Fruit fly (Drosophila melanogaster): ENCODE results near the gene Octbeta1R.

The Octbeta1R gene

dm6 chr3R:22526353-22526907 is 29.4 kb downstream of the Octbeta1R start (continued):
- TF ChIP-seq CG2129 (GFP tag; IDR thresholded peaks at IDR 0.05; ENCODE audit: partially characterized antibody) (no peak), CG30403 (GFP tag; optimal IDR thresholded peaks at IDR 0.05) (peak; percentile 37), Hr3 (GFP tag; optimal IDR thresholded peaks at IDR 0.05) (no peak), Dip2 (GFP tag; IDR thresholded peaks at IDR 0.05) (no peak), CG6765 (GFP tag; optimal IDR thresholded peaks at IDR 0.05) (no peak), az2 (GFP tag; optimal IDR thresholded peaks at IDR 0.05) (peak; percentile 2), Sin3A (optimal IDR thresholded peaks at IDR 0.05) (no peak), eve (GFP tag; optimal IDR thresholded peaks at IDR 0.05) (no peak), CG6654 (GFP tag; optimal IDR thresholded peaks at IDR 0.05) (no peak), Camta (GFP tag; optimal IDR thresholded peaks at IDR 0.05) (peak; percentile 3), toy (GFP tag; IDR thresholded peaks at IDR 0.05) (no peak), CG2678 (tag; optimal IDR thresholded peaks at IDR 0.05) (peak; percentile 55), CG17186 (GFP tag; optimal IDR thresholded peaks at IDR 0.05) (no peak), sisA (GFP tag; IDR thresholded peaks at IDR 0.05) (0 out of 2 replicates have a peak, but pooled peaks have one; percentile 7), CG1647 (GFP tag; optimal IDR thresholded peaks at IDR 0.05) (no peak), CG8290 (GFP tag; optimal IDR thresholded peaks at IDR 0.05) (no peak), CG8290 (tag; optimal IDR thresholded peaks at IDR 0.05) (peak in 1 of 2 experiments; percentile 42), dm (GFP tag; optimal IDR thresholded peaks at IDR 0.05) (no peak), stc (GFP tag; IDR thresholded peaks at IDR 0.05) (no peak), CG7372 (GFP tag; IDR thresholded peaks at IDR 0.05) (peak; percentile 7; the same call in 1 of the 2 replicates), CG5180 (GFP tag; optimal IDR thresholded peaks at IDR 0.05) (peak; percentile 18), CrebB (tag; optimal IDR thresholded peaks at IDR 0.05) (no peak), CG6689 (GFP tag; IDR thresholded peaks at IDR 0.05) (peak; percentile 18; the same call in 1 of the 2 replicates), CHES-1-like (GFP tag; optimal IDR thresholded peaks at IDR 0.05) (no peak), MTF-1 (GFP tag; optimal IDR thresholded peaks at IDR 0.05; ENCODE audit: borderline replicate concordance) (no peak), klu (GFP tag; IDR thresholded peaks at IDR 0.05) (no peak), pnt (GFP tag; optimal IDR thresholded peaks at IDR 0.05) (no peak), amos (GFP tag; IDR thresholded peaks at IDR 0.05; ENCODE audit: partially characterized antibody) (no peak), CG13296 (GFP tag; optimal IDR thresholded peaks at IDR 0.05) (no peak), CG8765 (GFP tag; IDR thresholded peaks at IDR 0.05) (0 out of 2 replicates have a peak, but pooled peaks have one; percentile 34), CG13287 (GFP tag; IDR thresholded peaks at IDR 0.05; ENCODE audit: partially characterized antibody) (no peak), salm (tag; optimal IDR thresholded peaks at IDR 0.05) (no peak), hkb (optimal IDR thresholded peaks at IDR 0.05) (no peak), hkb (GFP tag; IDR thresholded peaks at IDR 0.05) (0 out of 2 replicates have a peak, but pooled peaks have one; percentile 21), lmd (GFP tag; IDR thresholded peaks at IDR 0.05) (no peak), CG2712 (tag; optimal IDR thresholded peaks at IDR 0.05) (peak; percentile 12), crol (GFP tag; IDR thresholded peaks at IDR 0.05) (peak; percentile 85), CG3995 (GFP tag; optimal IDR thresholded peaks at IDR 0.05) (no peak), CG17359 (tag; optimal IDR thresholded peaks at IDR 0.05) (no peak), CG4707 (GFP tag; optimal IDR thresholded peaks at IDR 0.05) (no peak), CG7745 (tag; optimal IDR thresholded peaks at IDR 0.05) (no peak), CG34422 (GFP tag; IDR thresholded peaks at IDR 0.05) (no peak), CG18619 (GFP tag; optimal IDR thresholded peaks at IDR 0.05) (no peak), Hr51 (GFP tag; optimal IDR thresholded peaks at IDR 0.05) (peak in 1 of 2 experiments; percentile 22), CTCF (GFP tag; optimal IDR thresholded peaks at IDR 0.05) (no peak), HHEX (GFP tag; optimal IDR thresholded peaks at IDR 0.05) (no peak), Aef1 (GFP tag; IDR thresholded peaks at IDR 0.05) (no peak), Dip3 (GFP tag; optimal IDR thresholded peaks at IDR 0.05) (no peak), CG8478 (optimal IDR thresholded peaks at IDR 0.05) (no peak), scrt (GFP tag; optimal IDR thresholded peaks at IDR 0.05) (no peak), grau (tag; optimal IDR thresholded peaks at IDR 0.05) (no peak), CG31224 (GFP tag; IDR thresholded peaks at IDR 0.05) (no peak), MBD-R2 (GFP tag; IDR thresholded peaks at IDR 0.05) (no peak; the same call in 1 of the 2 replicates)
